Worm (Caenorhabditis elegans) whole organism, L1 larva: ENCODE data around the gene cpf-1.
A peak's percentile ranks its signal among the peaks of the same experiment; 100 is the strongest.

Source experiments
- C04F5.9 ChIP-seq: sonication (generic microtip); optimal IDR thresholded peaks from 2 replicates; lab custom pipeline; 2016; ENCODE audit warnings: missing genetic modification characterization, missing compliant biosample characterization
- F16B12.6 ChIP-seq: fragments of 150-350 bp; optimal IDR thresholded peaks from 2 replicates; lab custom pipeline; 2014; ENCODE audit warnings: missing biosample characterization, missing genetic modification characterization
- aly-2 ChIP-seq: fragments of 150-350 bp; optimal IDR thresholded peaks from 2 replicates; lab custom pipeline; 2014; ENCODE audit warnings: missing biosample characterization, missing genetic modification characterization
- blmp-1 ChIP-seq: fragments of 150-350 bp; optimal IDR thresholded peaks from 2 replicates; lab custom pipeline; 2014; ENCODE audit warnings: missing biosample characterization, missing genetic modification characterization
- ceh-88 ChIP-seq: fragments of 200-800 bp; sonication (Bioruptor generic); IDR thresholded peaks from 2 replicates; pipeline ENCODE4 v1.3.6; 2022; ENCODE audit warnings: missing genetic modification characterization, missing compliant biosample characterization
- dpl-1 ChIP-seq, 3 experiments: fragments of 150-350 bp in 2 of 3; sonication (generic microtip) in 1 of 3; optimal IDR thresholded peaks; 2 replicates each; lab custom pipeline; 2014 to 2017; ENCODE audit warnings: missing biosample characterization in 3 of 3, missing genetic modification characterization in 3 of 3, missing genetic modification reagents in 3 of 3
- dsc-1 ChIP-seq: sonication (generic microtip); optimal IDR thresholded peaks from 2 replicates; lab custom pipeline; 2016; ENCODE audit warnings: mild to moderate bottlenecking, missing genetic modification characterization, missing compliant biosample characterization
- efl-1 ChIP-seq, 4 experiments: fragments of 150-350 bp; optimal IDR thresholded peaks in 3 of 4; peaks in 1 of 4; 1 replicate in 1 of 4; 2 replicates in 3 of 4; lab custom pipeline; 2014; ENCODE audit warnings: missing biosample characterization in 2 of 4, missing genetic modification characterization in 2 of 4, missing genetic modification reagents in 2 of 4
- egl-27 ChIP-seq, 2 experiments: fragments of 150-350 bp in 1 of 2; sonication (generic microtip); optimal IDR thresholded peaks; 3 replicates each; lab custom pipeline; 2017 to 2018; ENCODE audit warnings: missing biosample characterization in 2 of 2, missing genetic modification characterization in 2 of 2, missing genetic modification reagents in 2 of 2
- elt-2 ChIP-seq: sonication (generic microtip); optimal IDR thresholded peaks from 2 replicates; lab custom pipeline; 2016; ENCODE audit warnings: missing genetic modification characterization, mild to moderate bottlenecking, inconsistent platforms, missing compliant biosample characterization, missing genetic modification reagents
- ets-5 ChIP-seq: fragments of 200-800 bp; sonication (Bioruptor generic); IDR thresholded peaks from 2 replicates; pipeline ENCODE4 v1.3.6; 2022; ENCODE audit warnings: missing genetic modification characterization, missing compliant biosample characterization
- fkh-10 ChIP-seq: sonication (generic microtip); optimal IDR thresholded peaks from 2 replicates; lab custom pipeline; 2017; ENCODE audit warnings: missing biosample characterization, missing genetic modification reagents, missing genetic modification characterization
- hlh-17 ChIP-seq: fragments of 200-800 bp; sonication (Bioruptor generic); optimal IDR thresholded peaks from 2 replicates; lab custom pipeline; 2018; ENCODE audit warnings: missing genetic modification characterization, mild to moderate bottlenecking, missing compliant biosample characterization, moderate library complexity, borderline replicate concordance
- hpl-2 ChIP-seq: fragments of 150-350 bp; optimal IDR thresholded peaks from 2 replicates; lab custom pipeline; 2014; ENCODE audit warnings: missing biosample characterization, missing genetic modification reagents, missing genetic modification characterization
- isw-1 ChIP-seq: fragments of 200-800 bp; sonication (Bioruptor generic); IDR thresholded peaks from 2 replicates; pipeline ENCODE4 v1.3.6; 2022; ENCODE audit warnings: missing genetic modification characterization, missing compliant biosample characterization
- jun-1 ChIP-seq: fragments of 150-350 bp; optimal IDR thresholded peaks from 2 replicates; lab custom pipeline; 2014; ENCODE audit warnings: missing biosample characterization, missing genetic modification reagents, missing genetic modification characterization
- lin-14 ChIP-seq: fragments of 200-800 bp; sonication (Bioruptor generic); optimal IDR thresholded peaks from 2 replicates; lab custom pipeline; 2018; ENCODE audit warnings: mild to moderate bottlenecking, missing genetic modification characterization, moderate library complexity, missing compliant biosample characterization
- lin-35 ChIP-seq, 2 experiments: fragments of 150-350 bp; optimal IDR thresholded peaks; 2 replicates each; lab custom pipeline; 2014; ENCODE audit warnings: missing biosample characterization in 2 of 2, missing genetic modification characterization in 2 of 2, missing genetic modification reagents in 2 of 2
- mab-9 ChIP-seq: fragments of 200-800 bp; sonication (Bioruptor generic); IDR thresholded peaks from 2 replicates; pipeline ENCODE4 v1.3.6; 2022; ENCODE audit warnings: missing genetic modification reagents, missing genetic modification characterization, missing compliant biosample characterization
- mdl-1 ChIP-seq, 2 experiments: fragments of 150-350 bp; optimal IDR thresholded peaks; 2 replicates each; lab custom pipeline; 2014 to 2017; ENCODE audit warnings: missing biosample characterization in 2 of 2, missing genetic modification characterization in 2 of 2, inconsistent platforms in 1 of 2
- mef-2 ChIP-seq: fragments of 150-350 bp; optimal IDR thresholded peaks from 2 replicates; lab custom pipeline; 2014; ENCODE audit warnings: missing biosample characterization, missing genetic modification characterization
- nhr-12 ChIP-seq: sonication (generic microtip); optimal IDR thresholded peaks from 2 replicates; lab custom pipeline; 2017; ENCODE audit warnings: missing biosample characterization, missing genetic modification characterization
- nhr-19 ChIP-seq: fragments of 200-800 bp; sonication (Bioruptor generic); conservative IDR thresholded peaks from 2 replicates; pipeline ENCODE4 v1.3.6; 2022; ENCODE audit warnings: missing genetic modification characterization, missing compliant biosample characterization
- nhr-76 ChIP-seq: sonication (generic microtip); optimal IDR thresholded peaks from 2 replicates; lab custom pipeline; 2017; ENCODE audit warnings: missing biosample characterization, missing genetic modification characterization
- pqm-1 ChIP-seq: sonication (generic microtip); optimal IDR thresholded peaks from 3 replicates; lab custom pipeline; 2017; ENCODE audit warnings: missing biosample characterization, missing genetic modification characterization
- skn-1 ChIP-seq: fragments of 150-350 bp; optimal IDR thresholded peaks from 2 replicates; lab custom pipeline; 2014; ENCODE audit warnings: missing biosample characterization, missing genetic modification characterization
- snpc-4 ChIP-seq: fragments of 150-350 bp; optimal IDR thresholded peaks from 2 replicates; lab custom pipeline; 2014; ENCODE audit warnings: missing biosample characterization, missing genetic modification characterization
- sox-4 ChIP-seq: sonication (generic microtip); optimal IDR thresholded peaks from 2 replicates; lab custom pipeline; 2016; ENCODE audit warnings: missing genetic modification characterization, missing compliant biosample characterization
- sptf-1 ChIP-seq: fragments of 150-350 bp; optimal IDR thresholded peaks from 2 replicates; lab custom pipeline; 2014; ENCODE audit warnings: missing biosample characterization, missing genetic modification characterization
- swsn-7 ChIP-seq: sonication (generic microtip); optimal IDR thresholded peaks from 2 replicates; lab custom pipeline; 2016; ENCODE audit warnings: missing genetic modification characterization, missing compliant biosample characterization
- unc-130 ChIP-seq: fragments of 150-350 bp; optimal IDR thresholded peaks from 2 replicates; lab custom pipeline; 2017; ENCODE audit warnings: missing biosample characterization, missing genetic modification characterization, inconsistent platforms
- unc-30 ChIP-seq: sonication (generic microtip); optimal IDR thresholded peaks from 2 replicates; lab custom pipeline; 2017; ENCODE audit warnings: missing biosample characterization, missing genetic modification characterization
- vab-15 ChIP-seq: sonication (generic microtip); optimal IDR thresholded peaks from 2 replicates; lab custom pipeline; 2017; ENCODE audit warnings: missing genotype, mild to moderate bottlenecking, missing genetic modification characterization, missing compliant biosample characterization
- xbp-1 ChIP-seq: sonication (generic microtip); optimal IDR thresholded peaks from 2 replicates; lab custom pipeline; 2016; ENCODE audit warnings: missing genetic modification characterization, missing compliant biosample characterization
- zip-4 ChIP-seq: fragments of 200-800 bp; sonication (Bioruptor generic); optimal IDR thresholded peaks from 2 replicates; lab custom pipeline; 2018; ENCODE audit warnings: mild to moderate bottlenecking, missing genetic modification characterization, moderate library complexity, missing compliant biosample characterization
- ztf-11 ChIP-seq, 2 experiments: sonication (generic microtip); optimal IDR thresholded peaks; 2 replicates each; lab custom pipeline; 2016 to 2017; ENCODE audit warnings: missing genetic modification characterization in 2 of 2, missing biosample characterization in 1 of 2, missing compliant biosample characterization in 1 of 2

cpf-1 gene

ce11 chrII:8627907-8628306 is 25.7 kb upstream of the cpf-1 start:
- TF ChIP-seq ceh-88 (GFP tag; lab: Robert Waterston, UW) = no peak
- TF ChIP-seq aly-2 = no peak
- no peak for TF ChIP-seq C04F5.9 (tag; lab: Kevin White, UChicago)
- no peak for TF ChIP-seq unc-130 (tag; lab: Kevin White, UChicago)
- no peak for TF ChIP-seq hlh-17 (GFP tag; lab: Kevin White, UChicago)
- no peak for TF ChIP-seq mef-2 (tag; lab: Kevin White, UChicago)
- TF ChIP-seq isw-1 (GFP tag; lab: Robert Waterston, UW) = no peak
- TF ChIP-seq xbp-1 (tag; lab: Kevin White, UChicago) = no peak
- no peak for TF ChIP-seq unc-30 (tag; lab: Kevin White, UChicago)
- TF ChIP-seq mdl-1 (tag; optimal IDR thresholded peaks at IDR 0.05; lab: Kevin White, UChicago) = no peak
- TF ChIP-seq blmp-1 = no peak
- no peak for TF ChIP-seq fkh-10 (GFP tag; lab: Kevin White, UChicago)
- no peak for TF ChIP-seq ets-5 (GFP tag; lab: Robert Waterston, UW)

DNA sequence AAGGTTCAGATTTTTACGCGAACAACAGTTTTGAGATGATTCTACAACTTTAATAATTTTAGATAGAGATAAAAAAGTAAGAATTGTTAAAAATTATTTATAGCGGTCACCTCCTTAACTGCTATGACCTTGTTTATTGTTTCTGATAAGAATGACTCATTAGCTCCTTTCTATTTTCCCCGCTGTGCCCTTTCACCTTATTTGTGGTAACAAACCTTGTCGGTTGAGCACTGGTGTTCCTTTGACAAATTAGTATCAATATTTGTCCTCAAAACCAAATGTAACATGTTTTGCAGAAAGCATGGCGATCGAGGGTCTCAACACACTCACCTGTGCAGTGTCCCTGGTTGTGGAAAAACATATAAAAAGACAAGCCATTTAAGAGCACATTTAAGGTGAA is 24.4 kb upstream of the cpf-1 start:
- TF ChIP-seq efl-1 (optimal IDR thresholded peaks at IDR 0.05; lab: Kevin White, UChicago) (no peak), efl-1 (GFP tag; optimal IDR thresholded peaks at IDR 0.05 in 1 of 2; lab: Kevin White, UChicago) (peak in 1 of 2 experiments; percentile 51), swsn-7 (tag; lab: Kevin White, UChicago) (no peak)
- TF ChIP-seq, all 84 proteins: peak for 1

- TF ChIP-seq nhr-12 (tag; lab: Kevin White, UChicago) (no peak), jun-1 (tag; lab: Kevin White, UChicago) (peak; percentile 34), egl-27 (tag; optimal IDR thresholded peaks at IDR 0.05; lab: Kevin White, UChicago) (no peak), ztf-11 (tag; optimal IDR thresholded peaks at IDR 0.05; lab: Kevin White, UChicago) (no peak), skn-1 (tag; lab: Kevin White, UChicago) (no peak), mdl-1 (tag; optimal IDR thresholded peaks at IDR 0.05; lab: Kevin White, UChicago) (no peak), sptf-1 (no peak), hpl-2 (GFP tag; lab: Kevin White, UChicago) (no peak), nhr-76 (tag; lab: Kevin White, UChicago) (no peak), elt-2 (peak; percentile 91), pqm-1 (tag; lab: Kevin White, UChicago) (peak; percentile 89), efl-1 (optimal IDR thresholded peaks at IDR 0.05; lab: Kevin White, UChicago) (no peak), efl-1 (GFP tag; optimal IDR thresholded peaks at IDR 0.05 in 1 of 2; lab: Kevin White, UChicago) (peak in 1 of 2 experiments; percentile 88), mab-9 (no peak), sox-4 (tag; lab: Kevin White, UChicago) (no peak), snpc-4 (no peak), zip-4 (GFP tag; lab: Kevin White, UChicago) (no peak), F16B12.6 (tag; lab: Kevin White, UChicago) (no peak), unc-30 (tag; lab: Kevin White, UChicago) (no peak), lin-35 (GFP tag; optimal IDR thresholded peaks at IDR 0.05; lab: Kevin White, UChicago) (peak in 1 of 2 experiments; percentile 21), aly-2 (no peak), vab-15 (tag; lab: Kevin White, UChicago) (no peak), lin-14 (GFP tag; lab: Kevin White, UChicago) (no peak)
Measured at ce11 chrII:8625163-8625562, 22.9 kb upstream of the cpf-1 start, which contains the start of gene sptf-2. TSS of gene sptf-2 (plus strand) at chrII:8625459.

- TF ChIP-seq F16B12.6 (tag; lab: Kevin White, UChicago) = no peak
Measured at ce11 chrII:8623396-8623795, 21.2 kb upstream of the cpf-1 start, which contains the start of gene T22C8.4. TSS of gene T22C8.4 (minus strand) at chrII:8623496.

- TF ChIP-seq nhr-19 (GFP tag; lab: Robert Waterston, UW) (no peak), dsc-1 (tag; lab: Kevin White, UChicago) (no peak), dpl-1 (GFP tag; optimal IDR thresholded peaks at IDR 0.05; lab: Kevin White, UChicago) (peak in 1 of 3 experiments; percentile 4)
Measured at ce11 chrII:8621883-8622282, 19.6 kb upstream of the cpf-1 start, which contains the start of gene T22C8.3. TSS of gene T22C8.3 (minus strand) at chrII:8621983.
